Worm (Caenorhabditis elegans): ENCODE data around the gene cng-1.

cng-1 gene

DNA sequence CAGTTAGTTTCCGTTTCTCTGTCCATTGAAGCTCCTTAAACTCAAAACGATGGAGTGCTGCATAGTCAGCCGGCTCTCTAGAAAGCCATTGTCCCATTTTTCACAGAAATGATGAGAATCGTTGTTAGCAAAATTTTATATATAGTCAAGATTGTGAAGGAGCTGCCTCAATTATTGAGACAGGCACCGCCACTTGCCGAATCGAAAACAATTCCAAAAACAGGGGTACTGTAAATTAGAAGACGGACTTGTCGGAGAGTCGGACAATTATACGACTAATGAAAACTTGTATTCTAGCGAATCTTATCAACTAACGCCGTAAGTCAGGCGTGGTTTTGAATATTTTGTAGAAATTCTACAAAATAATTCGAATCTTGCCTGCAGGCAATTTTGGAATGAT, 11.0 kb downstream of the cng-1 start, which contains the start of gene F14H8.2:
TSS of gene F14H8.2 (minus strand) at position 101 of the 400 bp plus-strand sequence.
- TF ChIP-seq che-1 (tag; optimal IDR thresholded peaks at IDR 0.05) (no peak), C38D4.7 (GFP tag; optimal IDR thresholded peaks at IDR 0.05) (no peak), dmd-4 (tag; optimal IDR thresholded peaks at IDR 0.05; ENCODE audit: borderline replicate concordance) (no peak), ceh-9 (tag; optimal IDR thresholded peaks at IDR 0.05) (no peak), ceh-31 (tag; optimal IDR thresholded peaks at IDR 0.05) (no peak), hlh-8 (tag; optimal IDR thresholded peaks at IDR 0.05) (no peak)

DNA sequence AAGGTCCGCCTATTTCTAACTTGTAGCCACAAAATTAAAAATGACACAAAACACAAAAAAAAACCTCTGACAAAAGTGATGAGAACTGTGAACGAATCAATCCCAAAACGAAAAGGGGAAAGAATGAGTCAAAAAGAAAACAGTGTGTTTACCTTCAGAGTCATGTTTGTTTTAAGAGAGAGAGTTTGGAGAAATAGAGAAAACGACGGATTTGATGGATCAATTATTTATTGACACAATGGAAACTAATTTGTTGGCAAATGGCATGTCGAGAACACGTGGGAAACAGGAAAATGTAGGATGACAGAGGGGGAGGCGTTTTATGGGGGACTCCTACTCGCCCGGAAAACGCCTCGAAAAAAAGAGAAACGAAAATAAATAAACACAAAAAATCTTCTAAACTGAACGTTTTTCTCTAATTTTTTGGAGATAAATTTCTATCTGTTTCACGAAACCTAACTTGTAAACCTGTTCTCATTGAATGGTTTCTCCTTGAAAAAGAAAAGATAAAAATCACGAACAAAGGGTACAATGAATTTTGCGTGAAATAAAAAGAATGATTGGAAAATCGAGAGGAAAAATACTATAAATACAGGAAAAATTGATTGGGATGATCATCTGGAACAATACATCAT, 14.4 kb downstream of the cng-1 start:
- TF ChIP-seq pqm-1 (tag; optimal IDR thresholded peaks at IDR 0.05) (no peak), ets-4 (tag; optimal IDR thresholded peaks at IDR 0.05) (no peak), fkh-10 (GFP tag; optimal IDR thresholded peaks at IDR 0.05) (no peak), ref-2 (tag; optimal IDR thresholded peaks at IDR 0.05) (no peak), hlh-6 (tag; optimal IDR thresholded peaks at IDR 0.05) (no peak), zip-5 (tag; optimal IDR thresholded peaks at IDR 0.05) (no peak), ceh-14 (tag; optimal IDR thresholded peaks at IDR 0.05) (no peak), ceh-2 (tag; optimal IDR thresholded peaks at IDR 0.05) (no peak), C38D4.7 (GFP tag; optimal IDR thresholded peaks at IDR 0.05) (no peak), lin-11 (tag; optimal IDR thresholded peaks at IDR 0.05) (no peak), pha-4 (tag; optimal IDR thresholded peaks at IDR 0.05) (no peak), fkh-6 (tag; optimal IDR thresholded peaks at IDR 0.05) (no peak), pha-2 (tag; optimal IDR thresholded peaks at IDR 0.05) (no peak), ceh-30 (tag; optimal IDR thresholded peaks at IDR 0.05) (no peak), K02D7.2 (tag; optimal IDR thresholded peaks at IDR 0.05) (no peak), dve-1 (tag; optimal IDR thresholded peaks at IDR 0.05) (no peak), pax-1 (tag; optimal IDR thresholded peaks at IDR 0.05) (no peak), ceh-18 (tag; optimal IDR thresholded peaks at IDR 0.05) (no peak), ahr-1 (tag; optimal IDR thresholded peaks at IDR 0.05) (no peak), tbx-7 (tag; optimal IDR thresholded peaks at IDR 0.05) (no peak)

DNA sequence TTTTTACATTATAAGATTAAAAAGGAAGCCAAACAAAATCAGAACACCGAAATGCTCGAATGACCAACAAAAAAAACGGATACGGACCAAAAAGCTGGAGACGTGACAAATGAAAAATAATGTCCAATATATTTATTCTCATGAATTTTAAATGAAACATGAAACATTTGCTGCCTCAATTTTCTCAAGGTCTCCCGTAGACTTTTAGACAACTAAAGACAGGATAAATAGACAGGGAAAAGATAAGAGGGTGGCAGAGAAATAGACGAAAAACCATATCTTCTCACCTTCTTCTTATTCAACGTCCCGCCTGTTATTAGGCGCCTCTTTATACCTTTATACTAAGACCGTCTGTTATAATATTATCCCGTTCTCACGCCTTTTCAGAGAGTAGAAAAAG, 15.5 kb downstream of the cng-1 start:
- no peak for TF ChIP-seq sdc-2 (tag; optimal IDR thresholded peaks at IDR 0.05)
- TF ChIP-seq gmeb-2 (tag; optimal IDR thresholded peaks at IDR 0.05) = no peak
- TF ChIP-seq nfya-1 (tag; optimal IDR thresholded peaks at IDR 0.05) = peak; percentile 13
- no peak for TF ChIP-seq fkh-6 (tag; optimal IDR thresholded peaks at IDR 0.05)

DNA sequence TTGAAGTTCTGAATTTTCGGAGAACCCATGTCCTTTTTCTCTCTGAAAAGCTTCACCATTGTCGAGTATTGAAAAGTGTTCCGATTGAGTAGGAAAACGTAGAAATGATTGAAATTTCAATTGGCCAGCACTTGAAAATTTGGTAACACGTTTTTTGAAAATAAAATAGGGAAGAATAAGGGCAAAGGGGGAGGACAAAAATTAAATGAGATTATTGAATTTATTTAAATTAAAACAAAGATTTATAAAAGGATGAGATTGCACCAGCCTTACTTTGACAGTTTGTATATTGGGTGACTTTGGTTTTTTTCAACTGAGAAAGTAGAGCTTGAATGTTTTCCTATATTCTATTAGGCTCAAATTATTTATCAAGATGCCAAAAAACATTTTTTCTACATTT, 17.1 kb downstream of the cng-1 start, which contains the start of gene obr-2:
TSS of gene obr-2 (minus strand) at position 101 of the 400 bp plus-strand sequence.
- no peak for TF ChIP-seq unc-3 (GFP tag; conservative IDR thresholded peaks at IDR 0.05)
- TF ChIP-seq unc-3 (tag; optimal IDR thresholded peaks at IDR 0.05) = no peak
- no peak for TF ChIP-seq ceh-18 (tag; optimal IDR thresholded peaks at IDR 0.05)
- TF ChIP-seq K09A11.1 (tag; optimal IDR thresholded peaks at IDR 0.05; ENCODE audit: insufficient read depth) = no peak
- no peak for TF ChIP-seq syd-9 (tag; optimal IDR thresholded peaks at IDR 0.05)
- no peak for TF ChIP-seq C08G9.2 (tag; optimal IDR thresholded peaks at IDR 0.05)
- no peak for TF ChIP-seq unc-55 (GFP tag; optimal IDR thresholded peaks at IDR 0.05)
- TF ChIP-seq ama-1 (optimal IDR thresholded peaks at IDR 0.05) = no peak
- TF ChIP-seq ceh-19 (GFP tag; optimal IDR thresholded peaks at IDR 0.05) = no peak
- TF ChIP-seq tbx-7 (tag; optimal IDR thresholded peaks at IDR 0.05) = no peak
- no peak for TF ChIP-seq fkh-10 (GFP tag; optimal IDR thresholded peaks at IDR 0.05)

DNA sequence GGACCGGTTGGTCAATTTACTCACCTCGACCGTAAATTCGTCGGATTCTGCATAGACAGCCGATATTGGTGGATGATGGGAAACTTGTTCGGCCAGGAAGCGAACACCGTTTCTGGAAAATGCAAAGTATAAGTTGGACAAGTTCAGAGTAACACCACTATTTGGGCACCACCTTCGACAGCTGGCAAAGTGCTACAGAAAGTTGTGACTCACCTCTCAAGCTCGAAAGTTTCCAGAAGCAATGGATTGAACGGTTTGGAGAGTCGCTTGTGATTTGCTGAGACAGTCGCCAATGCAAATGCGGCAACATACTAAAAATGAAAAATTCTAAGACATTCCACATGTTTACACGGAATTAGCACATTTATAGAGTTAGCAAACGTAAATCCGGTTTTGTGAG, 17.9 kb downstream of the cng-1 start:
- TF ChIP-seq ztf-16 (tag; optimal IDR thresholded peaks at IDR 0.05) (no peak), ceh-31 (tag; optimal IDR thresholded peaks at IDR 0.05) (no peak), dmd-4 (tag; optimal IDR thresholded peaks at IDR 0.05; ENCODE audit: borderline replicate concordance) (no peak), fkh-6 (tag; optimal IDR thresholded peaks at IDR 0.05) (no peak), pat-9 (tag; optimal IDR thresholded peaks at IDR 0.05) (no peak), sox-2 (GFP tag; IDR thresholded peaks at IDR 0.05) (no peak), unc-86 (tag; optimal IDR thresholded peaks at IDR 0.05) (no peak), ceh-6 (GFP tag; optimal IDR thresholded peaks at IDR 0.05) (no peak), C38D4.7 (GFP tag; optimal IDR thresholded peaks at IDR 0.05) (no peak), fkh-10 (GFP tag; optimal IDR thresholded peaks at IDR 0.05) (no peak), ceh-2 (tag; optimal IDR thresholded peaks at IDR 0.05) (no peak), K02D7.2 (tag; optimal IDR thresholded peaks at IDR 0.05) (no peak), nhr-232 (tag; optimal IDR thresholded peaks at IDR 0.05) (no peak)

Measured in whole organism, late embryonic.